Worm (Caenorhabditis elegans): ENCODE measurements around the gene F59B2.3.
A peak's percentile ranks its signal among the peaks of the same experiment; 100 is the strongest.

Gene F59B2.3

ce11 chrIII:8978512-8979352 lies 20.8 kb downstream of the F59B2.3 start (continued):
- peak in 1 of 3 experiments; percentile 31 for TF ChIP-seq lin-35 (GFP tag; optimal IDR thresholded peaks at IDR 0.05)

- TF ChIP-seq B0035.1 (tag; optimal IDR thresholded peaks at IDR 0.05) = no peak
- TF ChIP-seq K12H6.12 (tag; optimal IDR thresholded peaks at IDR 0.05) = no peak
- TF ChIP-seq cebp-1 (GFP tag; IDR thresholded peaks at IDR 0.05) = no peak
- TF ChIP-seq cebp-1 (tag; optimal IDR thresholded peaks at IDR 0.05) = peak; percentile 43
- no peak for TF ChIP-seq ets-4 (GFP tag; optimal IDR thresholded peaks at IDR 0.05)
- no peak for TF ChIP-seq unc-130 (GFP tag; optimal IDR thresholded peaks at IDR 0.05)
- peak; percentile 38; the same call in 1 of the 2 replicates for TF ChIP-seq Y53G8AR.9 (GFP tag; conservative IDR thresholded peaks at IDR 0.05)
- no peak for TF ChIP-seq attf-6 (GFP tag; IDR thresholded peaks at IDR 0.05)
- no peak for TF ChIP-seq F49E8.2 (tag; optimal IDR thresholded peaks at IDR 0.05; ENCODE audit: insufficient read depth)
- no peak for TF ChIP-seq sea-2 (GFP tag; IDR thresholded peaks at IDR 0.05)
- TF ChIP-seq Y67H2A.10 (GFP tag; conservative IDR thresholded peaks at IDR 0.05) = no peak
- no peak for TF ChIP-seq rcor-1 (GFP tag; IDR thresholded peaks at IDR 0.05)
- no peak for TF ChIP-seq lin-26 (GFP tag; IDR thresholded peaks at IDR 0.05)
- no peak for TF ChIP-seq ceh-91 (GFP tag; IDR thresholded peaks at IDR 0.05)
- TF ChIP-seq ztf-22 (GFP tag; optimal IDR thresholded peaks at IDR 0.05) = no peak
- no peak for TF ChIP-seq fkh-3 (tag; optimal IDR thresholded peaks at IDR 0.05)
- peak; percentile 74; the same call in 1 of the 2 replicates for TF ChIP-seq ekl-4 (GFP tag; IDR thresholded peaks at IDR 0.05)
- no peak for TF ChIP-seq ztf-3 (GFP tag; optimal IDR thresholded peaks at IDR 0.05)
- TF ChIP-seq ceh-40 (GFP tag; IDR thresholded peaks at IDR 0.05) = no peak
- TF ChIP-seq T26A5.8 (tag; optimal IDR thresholded peaks at IDR 0.05) = no peak
- TF ChIP-seq mel-28 (tag; optimal IDR thresholded peaks at IDR 0.05; ENCODE audit: borderline replicate concordance) = peak; percentile 4
- no peak for TF ChIP-seq ceh-79 (tag; optimal IDR thresholded peaks at IDR 0.05)
- no peak for TF ChIP-seq ztf-6 (GFP tag; IDR thresholded peaks at IDR 0.05)
- TF ChIP-seq Y79H2A.3 (GFP tag; conservative IDR thresholded peaks at IDR 0.05) = 0 out of 2 replicates have a peak, but pooled peaks have one; percentile 7
- TF ChIP-seq nhr-80 (tag; optimal IDR thresholded peaks at IDR 0.05) = no peak
- no peak for TF ChIP-seq hlh-26 (GFP tag; conservative IDR thresholded peaks at IDR 0.05)
- TF ChIP-seq nfyb-1 (GFP tag; IDR thresholded peaks at IDR 0.05) = peak; percentile 50; the same call in 1 of the 2 replicates
- TF ChIP-seq hlh-12 (tag; optimal IDR thresholded peaks at IDR 0.05) = no peak
- TF ChIP-seq sptf-2 (GFP tag; optimal IDR thresholded peaks at IDR 0.05) = no peak
- TF ChIP-seq attf-3 (GFP tag; conservative IDR thresholded peaks at IDR 0.05) = no peak
- no peak for TF ChIP-seq nhr-27 (tag; optimal IDR thresholded peaks at IDR 0.05)
- no peak for TF ChIP-seq hmg-1.2 (GFP tag; IDR thresholded peaks at IDR 0.05)
- peak; percentile 41 for TF ChIP-seq ztf-26 (tag; optimal IDR thresholded peaks at IDR 0.05)
- no peak for TF ChIP-seq sdz-38 (tag; optimal IDR thresholded peaks at IDR 0.05)
- no peak for TF ChIP-seq nfya-2 (GFP tag; IDR thresholded peaks at IDR 0.05)
- TF ChIP-seq tbx-9 (tag; optimal IDR thresholded peaks at IDR 0.05; ENCODE audit: borderline replicate concordance) = no peak
- TF ChIP-seq chd-7 (tag; optimal IDR thresholded peaks at IDR 0.05) = no peak
- TF ChIP-seq rpc-1 (optimal IDR thresholded peaks at IDR 0.05) = no peak
- TF ChIP-seq rpc-1 (tag; optimal IDR thresholded peaks at IDR 0.05) = no peak
- TF ChIP-seq T07F8.4 (tag; optimal IDR thresholded peaks at IDR 0.05) = no peak
- no peak for TF ChIP-seq mxl-1 (tag; optimal IDR thresholded peaks at IDR 0.05)
- TF ChIP-seq egl-44 (GFP tag; IDR thresholded peaks at IDR 0.05) = no peak
- TF ChIP-seq D2030.7 (GFP tag; IDR thresholded peaks at IDR 0.05) = peak; percentile 31; the same call in 1 of the 2 replicates
- no peak for TF ChIP-seq snpc-1.1 (tag; optimal IDR thresholded peaks at IDR 0.05; ENCODE audit: insufficient read depth)
- no peak for TF ChIP-seq dpl-1 (GFP tag; optimal IDR thresholded peaks at IDR 0.05)
- TF ChIP-seq lir-1 (GFP tag; conservative IDR thresholded peaks at IDR 0.05) = no peak
Measured at ce11 chrIII:8974835-8975234, 24.7 kb downstream of the F59B2.3 start.

Measured in whole organism, young adult.